Fruit fly (Drosophila melanogaster): ENCODE results near the gene Nhe1.

Gene Nhe1

dm6 chr2L:128977-129941 lies 22.7 kb upstream of the Nhe1 start (continued):
- TF ChIP-seq Nf-YB (GFP tag; optimal IDR thresholded peaks at IDR 0.05) (peak; percentile 50), ind (GFP tag; optimal IDR thresholded peaks at IDR 0.05) (no peak), chif (GFP tag; optimal IDR thresholded peaks at IDR 0.05) (no peak), CG12104 (GFP tag; optimal IDR thresholded peaks at IDR 0.05) (no peak), CG8924 (tag; optimal IDR thresholded peaks at IDR 0.05) (peak; percentile 53), Xbp1 (GFP tag; optimal IDR thresholded peaks at IDR 0.05) (no peak), Nf-YC (tag; optimal IDR thresholded peaks at IDR 0.05) (peak; percentile 74), bigmax (GFP tag; optimal IDR thresholded peaks at IDR 0.05) (peak; percentile 28), Bgb (GFP tag; IDR thresholded peaks at IDR 0.05; ENCODE audit: partially characterized antibody) (peak; percentile 62; the same call in 1 of the 2 replicates), Mrtf (GFP tag; IDR thresholded peaks at IDR 0.05) (no peak), Dbx (GFP tag; IDR thresholded peaks at IDR 0.05) (peak; percentile 75; the same call in 2 of the 3 replicates), p53 (GFP tag; optimal IDR thresholded peaks at IDR 0.05) (no peak), CG1792 (GFP tag; optimal IDR thresholded peaks at IDR 0.05) (no peak), sens-2 (GFP tag; IDR thresholded peaks at IDR 0.05) (no peak), CG14050 (GFP tag; IDR thresholded peaks at IDR 0.05) (no peak), nerfin-2 (GFP tag; IDR thresholded peaks at IDR 0.05; ENCODE audit: partially characterized antibody) (no peak), CG6272 (GFP tag; IDR thresholded peaks at IDR 0.05) (0 out of 2 replicates have a peak, but pooled peaks have one; percentile 12), pb (GFP tag; optimal IDR thresholded peaks at IDR 0.05) (no peak), zf30C (GFP tag; optimal IDR thresholded peaks at IDR 0.05) (peak; percentile 1), fu2 (GFP tag; optimal IDR thresholded peaks at IDR 0.05) (no peak), crp (GFP tag; optimal IDR thresholded peaks at IDR 0.05) (peak in 1 of 2 experiments; percentile 0), schlank (tag; optimal IDR thresholded peaks at IDR 0.05) (no peak), ranshi (GFP tag; IDR thresholded peaks at IDR 0.05) (no peak), yki (optimal IDR thresholded peaks at IDR 0.05) (peak; percentile 12), CG8944 (GFP tag; optimal IDR thresholded peaks at IDR 0.05) (no peak), CG6791 (GFP tag; IDR thresholded peaks at IDR 0.05; ENCODE audit: partially characterized antibody) (peak; percentile 36; the same call in 1 of the 3 replicates), shn (GFP tag; optimal IDR thresholded peaks at IDR 0.05) (peak; percentile 44), PHDP (tag; optimal IDR thresholded peaks at IDR 0.05) (peak; percentile 31), CG11695 (GFP tag; IDR thresholded peaks at IDR 0.05) (no peak), D19A (tag; optimal IDR thresholded peaks at IDR 0.05) (peak; percentile 50), CG10267 (tag; optimal IDR thresholded peaks at IDR 0.05) (peak; percentile 23), CG34376 (GFP tag; optimal IDR thresholded peaks at IDR 0.05) (peak; percentile 87), ATbp (GFP tag; optimal IDR thresholded peaks at IDR 0.05) (no peak), zfh2 (GFP tag; optimal IDR thresholded peaks at IDR 0.05) (no peak), CG12391 (tag; optimal IDR thresholded peaks at IDR 0.05) (peak; percentile 29), CHES-1-like (GFP tag; optimal IDR thresholded peaks at IDR 0.05) (peak; percentile 37), CG13624 (GFP tag; optimal IDR thresholded peaks at IDR 0.05) (no peak), hbn (GFP tag; IDR thresholded peaks at IDR 0.05; ENCODE audit: partially characterized antibody) (no peak), CG30431 (GFP tag; optimal IDR thresholded peaks at IDR 0.05) (no peak), Doc3 (GFP tag; IDR thresholded peaks at IDR 0.05; ENCODE audit: partially characterized antibody) (no peak), lilli (GFP tag; optimal IDR thresholded peaks at IDR 0.05) (peak; percentile 42), TFAM (GFP tag; optimal IDR thresholded peaks at IDR 0.05) (no peak), CG11085 (GFP tag; IDR thresholded peaks at IDR 0.05) (no peak), Awh (GFP tag; IDR thresholded peaks at IDR 0.05) (peak; percentile 47; the same call in 1 of the 2 replicates), sr (GFP tag; IDR thresholded peaks at IDR 0.05) (peak; percentile 35; the same call in 1 of the 3 replicates), CG8290 (GFP tag; optimal IDR thresholded peaks at IDR 0.05) (peak; percentile 41), CG8290 (tag; optimal IDR thresholded peaks at IDR 0.05) (peak; percentile 21 to 82), tap (tag; optimal IDR thresholded peaks at IDR 0.05) (peak; percentile 8), lmd (GFP tag; IDR thresholded peaks at IDR 0.05) (no peak)

All from whole organism, embryonic.